Fruit fly (Drosophila melanogaster) whole organism, embryonic: ENCODE data around the gene CG32816.

ENCODE experiments used
- CG12071 ChIP-seq: fragments of 200-800 bp; sonication (Bioruptor generic); optimal IDR thresholded peaks from 3 replicates; lab custom pipeline; 2018; ENCODE audit warnings: missing biosample characterization, mild to moderate bottlenecking, missing genetic modification characterization
- CG12219 ChIP-seq: fragments of 200-800 bp; sonication (Bioruptor generic); optimal IDR thresholded peaks from 3 replicates; lab custom pipeline; 2018; ENCODE audit warnings: missing biosample characterization, mild to moderate bottlenecking, missing genetic modification characterization
- CG13894 ChIP-seq: fragments of 200-800 bp; sonication (Bioruptor generic); optimal IDR thresholded peaks from 3 replicates; lab custom pipeline; 2018; ENCODE audit warnings: missing biosample characterization, mild to moderate bottlenecking, missing genetic modification characterization, moderate library complexity
- CG14050 ChIP-seq: fragments of 200-800 bp; sonication (Bioruptor generic); IDR thresholded peaks from 3 replicates; pipeline ENCODE4 v1.3.6; 2022; ENCODE audit warnings: missing biosample characterization, missing genetic modification characterization
- CG16813 ChIP-seq: fragments of 200-800 bp; sonication (Bioruptor generic); IDR thresholded peaks from 3 replicates; pipeline ENCODE4 v1.3.6; 2022; ENCODE audit warnings: missing biosample characterization, missing genetic modification characterization; ENCODE audit not compliant: partially characterized antibody
- CG18262 ChIP-seq: fragments of 200-800 bp; optimal IDR thresholded peaks from 3 replicates; lab custom pipeline; 2019; ENCODE audit warnings: missing biosample characterization, mild to moderate bottlenecking, missing genetic modification characterization, moderate library complexity
- CG18476 ChIP-seq: fragments of 200-800 bp; sonication (Bioruptor generic); optimal IDR thresholded peaks from 2 replicates; lab custom pipeline; 2016; ENCODE audit warnings: missing biosample characterization, mild to moderate bottlenecking, missing genetic modification characterization
- CG2712 ChIP-seq: fragments of 200-800 bp; optimal IDR thresholded peaks from 3 replicates; lab custom pipeline; 2019; ENCODE audit warnings: missing biosample characterization, mild to moderate bottlenecking, missing genetic modification characterization, moderate library complexity
- CG31365 ChIP-seq: fragments of 200-800 bp; sonication (Bioruptor generic); optimal IDR thresholded peaks from 2 replicates; lab custom pipeline; 2018; ENCODE audit warnings: missing biosample characterization, mild to moderate bottlenecking, missing genetic modification characterization
- CG33213 ChIP-seq: fragments of 200-800 bp; sonication (Bioruptor generic); optimal IDR thresholded peaks from 3 replicates; lab custom pipeline; 2016; ENCODE audit warnings: missing biosample characterization, missing genetic modification characterization
- CG34224 ChIP-seq: fragments of 200-800 bp; sonication (Bioruptor generic); IDR thresholded peaks from 3 replicates; pipeline ENCODE4 v1.3.6; 2022; ENCODE audit warnings: missing biosample characterization, missing genetic modification characterization; ENCODE audit not compliant: partially characterized antibody
- CG4282 ChIP-seq: fragments of 200-800 bp; sonication (Bioruptor generic); optimal IDR thresholded peaks from 2 replicates; lab custom pipeline; 2016; ENCODE audit warnings: missing biosample characterization, missing genetic modification characterization
- CG7745 ChIP-seq: fragments of 200-800 bp; sonication (Bioruptor generic); optimal IDR thresholded peaks from 2 replicates; lab custom pipeline; 2018; ENCODE audit warnings: missing biosample characterization, mild to moderate bottlenecking, missing genetic modification characterization, moderate library complexity
- CG9876 ChIP-seq: fragments of 200-800 bp; sonication (Bioruptor generic); optimal IDR thresholded peaks from 2 replicates; lab custom pipeline; 2016; ENCODE audit warnings: missing biosample characterization, missing genetic modification characterization
- Chrac-16 ChIP-seq: fragments of 200-800 bp; sonication (Bioruptor generic); optimal IDR thresholded peaks from 3 replicates; lab custom pipeline; 2016; ENCODE audit warnings: missing biosample characterization, missing genetic modification characterization
- D19A ChIP-seq: fragments of 200-800 bp; optimal IDR thresholded peaks from 3 replicates; lab custom pipeline; 2019; ENCODE audit warnings: missing biosample characterization, mild to moderate bottlenecking, missing genetic modification characterization, moderate library complexity
- Dad ChIP-seq: fragments of 200-800 bp; sonication (Bioruptor generic); optimal IDR thresholded peaks from 3 replicates; lab custom pipeline; 2016; ENCODE audit warnings: missing biosample characterization, missing genetic modification characterization
- Dll ChIP-seq: fragments of 200-800 bp; sonication (Bioruptor generic); IDR thresholded peaks from 4 replicates; pipeline ENCODE4 v1.3.6; 2022; ENCODE audit warnings: missing biosample characterization, missing genetic modification characterization; ENCODE audit not compliant: partially characterized antibody
- Dref ChIP-seq: fragments of 200-800 bp; sonication (Bioruptor generic); IDR thresholded peaks from 2 replicates; pipeline ENCODE4 v1.3.6; 2022; ENCODE audit warnings: missing biosample characterization, missing genetic modification characterization
- Gsc ChIP-seq: fragments of 200-800 bp; sonication (Bioruptor generic); IDR thresholded peaks from 2 replicates; pipeline ENCODE4 v1.3.6; 2022; ENCODE audit warnings: missing biosample characterization, missing genetic modification characterization
- Hand ChIP-seq: fragments of 200-800 bp; sonication (Bioruptor generic); optimal IDR thresholded peaks from 2 replicates; lab custom pipeline; 2017; ENCODE audit warnings: mild to moderate bottlenecking, missing biosample characterization, missing genetic modification reagents, missing genetic modification characterization
- Lpt ChIP-seq: fragments of >200 bp; optimal IDR thresholded peaks from 2 replicates; lab custom pipeline; 2018; ENCODE audit warnings: missing biosample characterization, missing genetic modification characterization
- Max ChIP-seq: fragments of 200-800 bp; sonication (Bioruptor generic); optimal IDR thresholded peaks from 2 replicates; lab custom pipeline; 2016; ENCODE audit warnings: missing biosample characterization, mild to moderate bottlenecking, missing genetic modification characterization
- Oli ChIP-seq: fragments of 200-800 bp; sonication (Bioruptor generic); optimal IDR thresholded peaks from 2 replicates; lab custom pipeline; 2018; ENCODE audit warnings: missing biosample characterization, mild to moderate bottlenecking, missing genetic modification characterization, moderate library complexity
- Pdp1 ChIP-seq, 2 experiments: fragments of 200-800 bp; sonication (Bioruptor generic); optimal IDR thresholded peaks; 3 replicates each; lab custom pipeline; 2016; ENCODE audit warnings: missing biosample characterization in 2 of 2, missing genetic modification characterization in 2 of 2, mild to moderate bottlenecking in 1 of 2, moderate library complexity in 1 of 2
- Ravus ChIP-seq: fragments of 200-800 bp; sonication (Bioruptor generic); IDR thresholded peaks from 2 replicates; pipeline ENCODE4 v1.3.6; 2022; ENCODE audit warnings: missing biosample characterization, missing genetic modification characterization
- Xbp1 ChIP-seq: fragments of 200-800 bp; sonication (Bioruptor generic); optimal IDR thresholded peaks from 3 replicates; lab custom pipeline; 2016; ENCODE audit warnings: missing biosample characterization, mild to moderate bottlenecking, missing genetic modification characterization
- Xrp1 ChIP-seq: fragments of 200-800 bp; sonication (Bioruptor generic); IDR thresholded peaks from 2 replicates; pipeline ENCODE4 v1.3.6; 2022; ENCODE audit warnings: missing biosample characterization, missing genetic modification characterization
- ac ChIP-seq: fragments of 200-800 bp; sonication (Bioruptor generic); optimal IDR thresholded peaks from 3 replicates; lab custom pipeline; 2017; ENCODE audit warnings: missing biosample characterization, mild to moderate bottlenecking, missing genetic modification characterization
- ara ChIP-seq: fragments of 200-800 bp; sonication (Bioruptor generic); IDR thresholded peaks from 2 replicates; pipeline ENCODE4 v1.3.6; 2022; ENCODE audit warnings: missing biosample characterization, missing genetic modification characterization
- bsh ChIP-seq, 2 experiments: fragments of 200-800 bp; sonication (Bioruptor generic); optimal IDR thresholded peaks; 2 replicates each; lab custom pipeline; 2017 to 2018; ENCODE audit warnings: mild to moderate bottlenecking in 2 of 2, missing biosample characterization in 2 of 2, missing genetic modification characterization in 2 of 2, moderate library complexity in 1 of 2
- caup ChIP-seq: fragments of 200-800 bp; sonication (Bioruptor generic); optimal IDR thresholded peaks from 3 replicates; lab custom pipeline; 2017; ENCODE audit warnings: missing biosample characterization, mild to moderate bottlenecking, missing genetic modification characterization, moderate library complexity; ENCODE audit not compliant: severe bottlenecking
- crol ChIP-seq: fragments of 200-800 bp; sonication (Bioruptor generic); IDR thresholded peaks from 2 replicates; pipeline ENCODE4 v1.3.6; 2022; ENCODE audit warnings: missing biosample characterization, missing genetic modification characterization
- cwo ChIP-seq: fragments of 200-800 bp; sonication (Bioruptor generic); optimal IDR thresholded peaks from 3 replicates; lab custom pipeline; 2017; ENCODE audit warnings: missing biosample characterization, missing genetic modification characterization, mild to moderate bottlenecking, moderate library complexity, missing genetic modification reagents
- dmrt11E ChIP-seq: fragments of 200-800 bp; sonication (Bioruptor generic); optimal IDR thresholded peaks from 3 replicates; lab custom pipeline; 2018; ENCODE audit warnings: missing biosample characterization, mild to moderate bottlenecking, missing genetic modification characterization, moderate library complexity
- fd64A ChIP-seq: fragments of 200-800 bp; sonication (Bioruptor generic); optimal IDR thresholded peaks from 3 replicates; lab custom pipeline; 2018; ENCODE audit warnings: missing biosample characterization, mild to moderate bottlenecking, missing genetic modification characterization
- fd96Cb ChIP-seq: fragments of 200-800 bp; sonication (Bioruptor generic); optimal IDR thresholded peaks from 2 replicates; lab custom pipeline; 2018; ENCODE audit warnings: missing biosample characterization, mild to moderate bottlenecking, missing genetic modification characterization, moderate library complexity
- fru ChIP-seq: fragments of >200 bp; optimal IDR thresholded peaks from 2 replicates; lab custom pipeline; 2017
- gcm2 ChIP-seq: fragments of 200-800 bp; sonication (Bioruptor generic); optimal IDR thresholded peaks from 2 replicates; lab custom pipeline; 2016; ENCODE audit warnings: missing biosample characterization, missing genetic modification characterization
- ham ChIP-seq: fragments of 200-800 bp; sonication (Bioruptor generic); IDR thresholded peaks from 2 replicates; pipeline ENCODE4 v1.3.6; 2022; ENCODE audit warnings: missing biosample characterization, missing genetic modification characterization
- hbn ChIP-seq: fragments of 200-800 bp; sonication (Bioruptor generic); IDR thresholded peaks from 2 replicates; pipeline ENCODE4 v1.3.6; 2022; ENCODE audit warnings: missing biosample characterization, missing genetic modification characterization; ENCODE audit not compliant: partially characterized antibody
- lbe ChIP-seq: fragments of 200-800 bp; sonication (Bioruptor generic); optimal IDR thresholded peaks from 2 replicates; lab custom pipeline; 2016; ENCODE audit warnings: missing biosample characterization, mild to moderate bottlenecking, missing genetic modification characterization
- lov ChIP-seq, 2 experiments: fragments of 200-800 bp in 1 of 2; fragments of >200 bp in 1 of 2; sonication (Bioruptor generic) in 1 of 2; IDR thresholded peaks in 1 of 2; optimal IDR thresholded peaks in 1 of 2; 2 replicates in 1 of 2; 3 replicates in 1 of 2; pipeline versions ENCODE4 v1.3.6 to Lab custom; 2017 to 2022; ENCODE audit warnings: missing biosample characterization in 1 of 2, missing genetic modification characterization in 1 of 2
- mam ChIP-seq: fragments of 200-800 bp; sonication (Bioruptor generic); optimal IDR thresholded peaks from 3 replicates; lab custom pipeline; 2016; ENCODE audit warnings: missing biosample characterization, missing genetic modification characterization
- nerfin-1 ChIP-seq: fragments of 200-800 bp; sonication (Bioruptor generic); optimal IDR thresholded peaks from 3 replicates; lab custom pipeline; 2019; ENCODE audit warnings: missing biosample characterization, mild to moderate bottlenecking, missing genetic modification characterization, moderate library complexity
- nerfin-2 ChIP-seq: fragments of 200-800 bp; sonication (Bioruptor generic); IDR thresholded peaks from 2 replicates; pipeline ENCODE4 v1.3.6; 2022; ENCODE audit warnings: missing biosample characterization, missing genetic modification characterization; ENCODE audit not compliant: partially characterized antibody
- p53 ChIP-seq: fragments of 200-800 bp; sonication (Bioruptor generic); optimal IDR thresholded peaks from 2 replicates; lab custom pipeline; 2016; ENCODE audit warnings: missing biosample characterization, missing genetic modification characterization
- pb ChIP-seq: fragments of 200-800 bp; sonication (Bioruptor generic); optimal IDR thresholded peaks from 3 replicates; lab custom pipeline; 2016; ENCODE audit warnings: missing biosample characterization, missing genetic modification characterization
- salm ChIP-seq: fragments of 200-800 bp; sonication (Bioruptor generic); optimal IDR thresholded peaks from 2 replicates; lab custom pipeline; 2018; ENCODE audit warnings: missing biosample characterization, mild to moderate bottlenecking, missing genetic modification characterization
- stc ChIP-seq: fragments of 200-800 bp; sonication (Bioruptor generic); IDR thresholded peaks from 2 replicates; pipeline ENCODE4 v1.3.6; 2022; ENCODE audit warnings: missing biosample characterization, missing genetic modification characterization
- ttk ChIP-seq: fragments of 200-800 bp; sonication (Bioruptor generic); IDR thresholded peaks from 2 replicates; pipeline ENCODE4 v2.1.2; 2022; ENCODE audit warnings: missing biosample characterization, missing genetic modification characterization

CG32816 gene

DNA sequence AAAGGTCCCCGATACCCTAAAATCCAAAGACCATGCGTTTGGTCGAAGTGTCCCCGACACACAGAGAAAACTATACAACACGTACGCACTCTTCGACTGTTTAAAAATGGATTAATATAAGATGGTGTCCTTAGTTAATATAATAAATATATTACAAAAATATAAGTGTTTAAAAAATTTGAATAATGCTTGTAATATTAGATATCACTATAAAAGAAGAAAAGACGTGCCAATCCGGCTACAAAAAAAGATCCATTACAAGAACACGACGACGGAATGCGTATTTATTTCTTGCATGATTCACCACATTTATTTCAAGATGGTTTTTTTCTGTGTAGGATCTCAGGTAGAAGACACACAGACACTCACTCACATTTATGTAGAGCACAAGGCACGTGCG is 12.7 kb downstream of the CG32816 start (continued):
- TF ChIP-seq cwo (GFP tag; lab: Kevin White, UChicago) (no peak), dmrt11E (tag; lab: Kevin White, UChicago) (peak; percentile 90), fru (lab: Kevin White, UChicago) (no peak), Pdp1 (GFP tag; optimal IDR thresholded peaks at IDR 0.05; lab: Kevin White, UChicago) (no peak), fd64A (no peak), stc (GFP tag; lab: Robert Waterston, UW) (no peak), CG12071 (GFP tag; lab: Kevin White, UChicago) (no peak), CG14050 (GFP tag; lab: Robert Waterston, UW) (no peak), fd96Cb (tag; lab: Kevin White, UChicago) (peak; percentile 35), lov (optimal IDR thresholded peaks at IDR 0.05; lab: Kevin White, UChicago) (no peak), lov (GFP tag; IDR thresholded peaks at IDR 0.05; lab: Robert Waterston, UW) (no peak), CG16813 (GFP tag; lab: Robert Waterston, UW) (no peak), CG9876 (GFP tag; lab: Kevin White, UChicago) (no peak), nerfin-1 (tag; lab: Kevin White, UChicago) (peak; percentile 21), Hand (GFP tag; lab: Kevin White, UChicago) (no peak), CG2712 (tag; lab: Kevin White, UChicago) (peak; percentile 82), Dref (GFP tag; lab: Robert Waterston, UW) (no peak), ttk (GFP tag; lab: Robert Waterston, UW) (no peak), Lpt (GFP tag; lab: Kevin White, UChicago) (no peak), Xbp1 (GFP tag; lab: Kevin White, UChicago) (no peak), Max (GFP tag; lab: Kevin White, UChicago) (no peak), D19A (tag; lab: Kevin White, UChicago) (peak; percentile 77), Gsc (GFP tag; lab: Robert Waterston, UW) (no peak), ham (GFP tag; lab: Robert Waterston, UW) (no peak), lbe (GFP tag; lab: Kevin White, UChicago) (no peak), hbn (GFP tag; lab: Robert Waterston, UW) (no peak), Xrp1 (GFP tag; lab: Robert Waterston, UW) (peak; percentile 75), gcm2 (GFP tag; lab: Kevin White, UChicago) (no peak), CG33213 (GFP tag; lab: Kevin White, UChicago) (no peak), caup (GFP tag; lab: Kevin White, UChicago) (no peak), CG4282 (GFP tag; lab: Kevin White, UChicago) (no peak), Ravus (GFP tag; lab: Robert Waterston, UW) (no peak), pb (GFP tag; lab: Kevin White, UChicago) (no peak), ara (GFP tag; lab: Robert Waterston, UW) (0 out of 2 replicates have a peak, but pooled peaks have one; percentile 17), CG34224 (GFP tag; lab: Robert Waterston, UW) (no peak), Dll (no peak), mam (GFP tag; lab: Kevin White, UChicago) (no peak), crol (GFP tag; lab: Robert Waterston, UW) (no peak), ac (peak; percentile 66), CG31365 (tag; lab: Kevin White, UChicago) (no peak), Chrac-16 (GFP tag; lab: Kevin White, UChicago) (peak; percentile 28), CG13894 (tag; lab: Kevin White, UChicago) (no peak), salm (tag; lab: Kevin White, UChicago) (no peak), CG12219 (no peak), nerfin-2 (GFP tag; lab: Robert Waterston, UW) (no peak), p53 (no peak), Dad (no peak), CG18476 (no peak), CG18262 (tag; lab: Kevin White, UChicago) (peak; percentile 83), bsh (GFP tag; optimal IDR thresholded peaks at IDR 0.05; lab: Kevin White, UChicago) (peak in 1 of 2 experiments; percentile 36), Oli (tag; lab: Kevin White, UChicago) (peak; percentile 24), CG7745 (no peak)
